Fruit fly (Drosophila melanogaster): ENCODE data around the gene MsrA.

MsrA gene

dm6 chr3L:15511688-15512250, 917 bp downstream of the MsrA start:
- TF ChIP-seq Hr96 (GFP tag; optimal IDR thresholded peaks at IDR 0.05), result no peak
- no peak for TF ChIP-seq toe (GFP tag; optimal IDR thresholded peaks at IDR 0.05)
- TF ChIP-seq CG7045 (GFP tag; optimal IDR thresholded peaks at IDR 0.05), result no peak
- TF ChIP-seq CG33017 (tag; optimal IDR thresholded peaks at IDR 0.05), result peak; percentile 57
- TF ChIP-seq Mnt (GFP tag; optimal IDR thresholded peaks at IDR 0.05), result peak; percentile 44
- TF ChIP-seq pad (GFP tag; optimal IDR thresholded peaks at IDR 0.05), result peak; percentile 41
- TF ChIP-seq CG11617 (GFP tag; optimal IDR thresholded peaks at IDR 0.05), result peak; percentile 55
- TF ChIP-seq cnc (optimal IDR thresholded peaks at IDR 0.05), result no peak
- TF ChIP-seq Crg-1 (GFP tag; optimal IDR thresholded peaks at IDR 0.05), result no peak
- peak; percentile 65 for TF ChIP-seq cic (GFP tag; optimal IDR thresholded peaks at IDR 0.05)
- TF ChIP-seq tj (GFP tag; optimal IDR thresholded peaks at IDR 0.05), result peak; percentile 98
- TF ChIP-seq bab1 (GFP tag; optimal IDR thresholded peaks at IDR 0.05), result peak; percentile 37
- no peak for TF ChIP-seq CG5204 (GFP tag; optimal IDR thresholded peaks at IDR 0.05)
- TF ChIP-seq CG7101 (tag; optimal IDR thresholded peaks at IDR 0.05), result no peak
- TF ChIP-seq CG12768 (GFP tag; optimal IDR thresholded peaks at IDR 0.05), result peak; percentile 42
- TF ChIP-seq CG14711 (tag; optimal IDR thresholded peaks at IDR 0.05), result no peak
- no peak for TF ChIP-seq ovo (GFP tag; optimal IDR thresholded peaks at IDR 0.05)
- no peak for TF ChIP-seq CG1620 (GFP tag; optimal IDR thresholded peaks at IDR 0.05)
- no peak for TF ChIP-seq Clk (GFP tag; optimal IDR thresholded peaks at IDR 0.05)
- peak; percentile 98 for TF ChIP-seq kay (GFP tag; ENCODE audit: borderline replicate concordance)

DNA sequence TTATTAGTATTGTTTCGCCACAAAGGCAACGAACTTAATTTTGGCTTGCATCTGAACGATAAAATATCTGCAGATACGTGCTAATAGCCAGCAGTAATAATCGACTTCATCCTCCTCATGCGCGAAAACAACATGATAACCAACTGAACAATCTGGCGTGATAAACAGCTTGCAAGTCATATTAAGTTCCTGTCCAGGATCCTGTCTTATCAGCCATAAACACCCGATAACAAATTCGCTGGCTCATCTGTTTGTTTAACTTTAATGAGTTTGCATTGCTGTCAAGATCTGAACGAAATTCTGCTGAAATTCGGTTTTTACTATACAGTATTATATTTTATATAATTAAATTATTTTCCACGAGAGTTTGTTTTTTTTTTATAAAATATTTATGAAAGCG, 2.4 kb downstream of the MsrA start:
- TF ChIP-seq cnc (optimal IDR thresholded peaks at IDR 0.05) (peak in 1 of 2 experiments; percentile 64), tj (GFP tag; optimal IDR thresholded peaks at IDR 0.05) (peak; percentile 78), cic (GFP tag; optimal IDR thresholded peaks at IDR 0.05) (no peak)

DNA sequence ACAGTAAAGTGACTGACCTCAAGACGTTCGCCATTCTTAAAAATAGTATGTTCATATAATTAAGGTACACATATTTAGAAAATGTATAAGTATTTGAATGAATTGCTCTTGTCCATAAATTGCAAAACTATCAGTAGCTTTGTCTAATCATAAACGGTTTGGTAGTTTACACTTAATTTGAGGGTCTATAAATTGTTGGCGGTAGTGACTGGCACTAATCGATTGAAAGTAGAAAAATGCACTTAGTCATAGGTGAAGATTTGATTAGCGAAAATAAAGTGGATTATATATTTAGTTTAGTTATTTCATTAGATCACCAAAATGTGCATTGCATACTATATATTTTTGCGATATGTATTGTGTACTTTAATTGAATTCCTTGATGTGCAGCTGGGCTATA, 2.9 kb downstream of the MsrA start:
- TF ChIP-seq Crg-1 (GFP tag; optimal IDR thresholded peaks at IDR 0.05) (no peak), cnc (optimal IDR thresholded peaks at IDR 0.05) (peak in 1 of 2 experiments; percentile 63), kay (GFP tag; ENCODE audit: borderline replicate concordance) (peak; percentile 66)

dm6 chr3L:15514405-15514804, 3.6 kb downstream of the MsrA start:
- TF ChIP-seq Mnt (GFP tag; optimal IDR thresholded peaks at IDR 0.05) (peak; percentile 98), tj (GFP tag; optimal IDR thresholded peaks at IDR 0.05) (peak; percentile 58), Clk (GFP tag; optimal IDR thresholded peaks at IDR 0.05) (no peak)

- TF ChIP-seq CG5204 (GFP tag; optimal IDR thresholded peaks at IDR 0.05) (no peak), CG11617 (GFP tag; optimal IDR thresholded peaks at IDR 0.05) (no peak), Clk (GFP tag; optimal IDR thresholded peaks at IDR 0.05) (no peak), bab1 (GFP tag; optimal IDR thresholded peaks at IDR 0.05) (no peak), CG1620 (GFP tag; optimal IDR thresholded peaks at IDR 0.05) (no peak), toe (GFP tag; optimal IDR thresholded peaks at IDR 0.05) (no peak), CG14711 (tag; optimal IDR thresholded peaks at IDR 0.05) (no peak), kay (GFP tag; ENCODE audit: borderline replicate concordance) (peak; percentile 91), CG7045 (GFP tag; optimal IDR thresholded peaks at IDR 0.05) (no peak), Hr96 (GFP tag; optimal IDR thresholded peaks at IDR 0.05) (no peak), tj (GFP tag; optimal IDR thresholded peaks at IDR 0.05) (peak; percentile 26), cic (GFP tag; optimal IDR thresholded peaks at IDR 0.05) (peak; percentile 99), CG33017 (tag; optimal IDR thresholded peaks at IDR 0.05) (no peak), CG12768 (GFP tag; optimal IDR thresholded peaks at IDR 0.05) (no peak), CG7101 (tag; optimal IDR thresholded peaks at IDR 0.05) (no peak), ovo (GFP tag; optimal IDR thresholded peaks at IDR 0.05) (no peak), cnc (optimal IDR thresholded peaks at IDR 0.05) (peak in 1 of 2 experiments; percentile 59), pad (GFP tag; optimal IDR thresholded peaks at IDR 0.05) (no peak), Mnt (GFP tag; optimal IDR thresholded peaks at IDR 0.05) (peak; percentile 82), Crg-1 (GFP tag; optimal IDR thresholded peaks at IDR 0.05) (no peak)
These were observed 4.1 kb downstream of the MsrA start for dm6 chr3L:15514814-15515495.

DNA sequence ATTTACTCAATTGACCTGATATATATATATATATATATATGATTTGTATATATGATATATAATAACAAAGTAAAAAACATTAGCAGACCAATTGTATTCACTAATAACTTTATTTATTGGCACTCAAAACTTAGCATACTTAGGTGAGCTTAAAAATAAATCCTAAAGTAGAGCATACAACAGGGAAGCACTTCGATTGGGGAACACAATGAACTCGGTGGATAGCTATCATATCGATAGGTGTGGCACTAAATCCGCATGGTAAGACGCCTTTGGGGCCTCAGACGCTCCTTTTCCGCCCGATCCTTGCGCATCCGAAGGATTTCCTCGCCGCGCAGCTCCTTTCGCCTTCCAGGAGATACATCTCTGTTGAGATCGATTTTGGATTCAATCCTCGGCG, 5.6 kb downstream of the MsrA start:
- TF ChIP-seq ovo (GFP tag; optimal IDR thresholded peaks at IDR 0.05), result no peak
- TF ChIP-seq pad (GFP tag; optimal IDR thresholded peaks at IDR 0.05), result no peak
- TF ChIP-seq CG14711 (tag; optimal IDR thresholded peaks at IDR 0.05), result no peak
- TF ChIP-seq CG11617 (GFP tag; optimal IDR thresholded peaks at IDR 0.05), result no peak
- TF ChIP-seq tj (GFP tag; optimal IDR thresholded peaks at IDR 0.05), result no peak
- TF ChIP-seq cic (GFP tag; optimal IDR thresholded peaks at IDR 0.05), result no peak
- no peak for TF ChIP-seq CG12768 (GFP tag; optimal IDR thresholded peaks at IDR 0.05)
- no peak for TF ChIP-seq Hr96 (GFP tag; optimal IDR thresholded peaks at IDR 0.05)
- no peak for TF ChIP-seq Mnt (GFP tag; optimal IDR thresholded peaks at IDR 0.05)
- TF ChIP-seq CG7045 (GFP tag; optimal IDR thresholded peaks at IDR 0.05), result no peak
- TF ChIP-seq CG1620 (GFP tag; optimal IDR thresholded peaks at IDR 0.05), result no peak
- TF ChIP-seq bab1 (GFP tag; optimal IDR thresholded peaks at IDR 0.05), result no peak

- TF ChIP-seq Crg-1 (GFP tag; optimal IDR thresholded peaks at IDR 0.05) (no peak), Hr96 (GFP tag; optimal IDR thresholded peaks at IDR 0.05) (no peak), CG7045 (GFP tag; optimal IDR thresholded peaks at IDR 0.05) (no peak), tj (GFP tag; optimal IDR thresholded peaks at IDR 0.05) (no peak), cnc (optimal IDR thresholded peaks at IDR 0.05) (no peak), CG7101 (tag; optimal IDR thresholded peaks at IDR 0.05) (no peak), CG14711 (tag; optimal IDR thresholded peaks at IDR 0.05) (no peak), bab1 (GFP tag; optimal IDR thresholded peaks at IDR 0.05) (no peak), toe (GFP tag; optimal IDR thresholded peaks at IDR 0.05) (no peak), CG33017 (tag; optimal IDR thresholded peaks at IDR 0.05) (no peak), Clk (GFP tag; optimal IDR thresholded peaks at IDR 0.05) (no peak), Mnt (GFP tag; optimal IDR thresholded peaks at IDR 0.05) (no peak), CG12768 (GFP tag; optimal IDR thresholded peaks at IDR 0.05) (no peak), kay (GFP tag; ENCODE audit: borderline replicate concordance) (no peak), CG1620 (GFP tag; optimal IDR thresholded peaks at IDR 0.05) (no peak)
These were observed 6.1 kb downstream of the MsrA start, which contains the start of gene CG13454 for dm6 chr3L:15516956-15517355. Gene CG13454, minus strand, starts transcription at chr3L:15517056.
